Worm (Caenorhabditis elegans) whole organism, young adult: ENCODE data around the gene R02F11.2.

Experiments
- B0035.1 ChIP-seq: sonication (generic microtip); optimal IDR thresholded peaks from 2 replicates; lab custom pipeline; 2016; ENCODE audit warnings: missing genetic modification characterization, mild to moderate bottlenecking, missing compliant biosample characterization, missing genotype, missing genetic modification reagents
- B0336.3 ChIP-seq: fragments of 200-800 bp; sonication (Bioruptor generic); IDR thresholded peaks from 2 replicates; pipeline ENCODE4 v1.3.6; 2022; ENCODE audit warnings: missing genetic modification characterization, missing compliant biosample characterization
- F10E7.11 ChIP-seq: sonication (generic microtip); optimal IDR thresholded peaks from 2 replicates; lab custom pipeline; 2017; ENCODE audit warnings: mild to moderate bottlenecking, missing genetic modification characterization, moderate library complexity, missing compliant biosample characterization
- F33H1.4 ChIP-seq: fragments of 200-800 bp; sonication (Bioruptor generic); IDR thresholded peaks from 2 replicates; pipeline ENCODE4 v1.3.6; 2022; ENCODE audit warnings: missing genetic modification reagents, missing genetic modification characterization, missing compliant biosample characterization
- K11D2.4 ChIP-seq: fragments of 200-800 bp; sonication (Bioruptor generic); IDR thresholded peaks from 2 replicates; pipeline ENCODE4 v1.3.6; 2022; ENCODE audit warnings: missing genetic modification reagents, missing genetic modification characterization, missing compliant biosample characterization
- K12H6.12 ChIP-seq: fragments of 200-800 bp; sonication (Bioruptor generic); optimal IDR thresholded peaks from 2 replicates; lab custom pipeline; 2018; ENCODE audit warnings: mild to moderate bottlenecking, missing genetic modification characterization, missing compliant biosample characterization
- Y56A3A.18 ChIP-seq: fragments of 200-800 bp; sonication (Bioruptor generic); IDR thresholded peaks from 2 replicates; pipeline ENCODE4 v1.3.6; 2022; ENCODE audit warnings: missing genetic modification reagents, missing genetic modification characterization, missing compliant biosample characterization
- akir-1 ChIP-seq: fragments of 200-800 bp; sonication (Bioruptor generic); optimal IDR thresholded peaks from 2 replicates; lab custom pipeline; 2018; ENCODE audit warnings: mild to moderate bottlenecking, missing genetic modification characterization, moderate library complexity, missing compliant biosample characterization
- aptf-2 ChIP-seq: fragments of 200-800 bp; sonication (Bioruptor generic); conservative IDR thresholded peaks from 2 replicates; pipeline ENCODE4 v1.3.6; 2022; ENCODE audit warnings: missing genetic modification reagents, missing genetic modification characterization, missing compliant biosample characterization
- aptf-3 ChIP-seq: fragments of 200-800 bp; sonication (Bioruptor generic); IDR thresholded peaks from 2 replicates; pipeline ENCODE4 v1.3.6; 2022; ENCODE audit warnings: missing genetic modification characterization, missing compliant biosample characterization
- athp-1 ChIP-seq: sonication (generic microtip); optimal IDR thresholded peaks from 2 replicates; lab custom pipeline; 2017; ENCODE audit warnings: mild to moderate bottlenecking, missing genetic modification characterization, missing compliant biosample characterization
- attf-3 ChIP-seq: fragments of 200-800 bp; sonication (Bioruptor generic); conservative IDR thresholded peaks from 2 replicates; pipeline ENCODE4 v1.3.6; 2022; ENCODE audit warnings: missing genetic modification reagents, missing genetic modification characterization, missing compliant biosample characterization
- bed-1 ChIP-seq: fragments of 200-800 bp; sonication (Bioruptor generic); IDR thresholded peaks from 2 replicates; pipeline ENCODE4 v1.3.6; 2022; ENCODE audit warnings: missing genetic modification reagents, missing genetic modification characterization, missing compliant biosample characterization
- bed-2 ChIP-seq: fragments of 200-800 bp; sonication (Bioruptor generic); IDR thresholded peaks from 2 replicates; pipeline ENCODE4 v1.3.6; 2022; ENCODE audit warnings: missing genetic modification reagents, missing genetic modification characterization, missing compliant biosample characterization
- ccch-3 ChIP-seq: fragments of 200-800 bp; sonication (Bioruptor generic); optimal IDR thresholded peaks from 2 replicates; lab custom pipeline; 2018; ENCODE audit warnings: mild to moderate bottlenecking, missing genetic modification characterization, missing compliant biosample characterization
- cebp-2 ChIP-seq: fragments of 200-800 bp; sonication (Bioruptor generic); IDR thresholded peaks from 2 replicates; pipeline ENCODE4 v1.3.6; 2022; ENCODE audit warnings: missing genetic modification characterization, missing compliant biosample characterization
- chd-7 ChIP-seq: sonication (generic microtip); optimal IDR thresholded peaks from 2 replicates; lab custom pipeline; 2016; ENCODE audit warnings: mild to moderate bottlenecking, missing genetic modification characterization, moderate library complexity, missing compliant biosample characterization
- dpff-1 ChIP-seq: sonication (generic microtip); optimal IDR thresholded peaks from 2 replicates; lab custom pipeline; 2017; ENCODE audit warnings: mild to moderate bottlenecking, missing genetic modification characterization, missing compliant biosample characterization
- efl-1 ChIP-seq: fragments of 150-350 bp; optimal IDR thresholded peaks from 2 replicates; lab custom pipeline; 2014; ENCODE audit warnings: missing biosample characterization, missing genetic modification reagents, missing genetic modification characterization
- egl-44 ChIP-seq: fragments of 200-800 bp; sonication (Bioruptor generic); IDR thresholded peaks from 2 replicates; pipeline ENCODE4 v1.3.6; 2022; ENCODE audit warnings: missing genetic modification reagents, missing genetic modification characterization, missing compliant biosample characterization
- hlh-26 ChIP-seq: fragments of 200-800 bp; sonication (Bioruptor generic); conservative IDR thresholded peaks from 2 replicates; pipeline ENCODE4 v1.3.6; 2022; ENCODE audit warnings: missing genetic modification reagents, missing genetic modification characterization, missing compliant biosample characterization
- hmg-20 ChIP-seq: fragments of 200-800 bp; sonication (Bioruptor generic); IDR thresholded peaks from 2 replicates; pipeline ENCODE4 v1.3.6; 2022; ENCODE audit warnings: missing genetic modification reagents, missing genetic modification characterization, missing compliant biosample characterization
- lag-1 ChIP-seq: fragments of 200-800 bp; sonication (Bioruptor generic); IDR thresholded peaks from 2 replicates; pipeline ENCODE4 v1.3.6; 2022; ENCODE audit warnings: missing genetic modification reagents, missing genetic modification characterization, missing compliant biosample characterization
- let-526 ChIP-seq: fragments of 200-800 bp; sonication (Bioruptor generic); IDR thresholded peaks from 2 replicates; pipeline ENCODE4 v1.3.6; 2022; ENCODE audit warnings: missing genetic modification reagents, missing genetic modification characterization, missing compliant biosample characterization
- lin-54 ChIP-seq: fragments of 200-800 bp; sonication (Bioruptor generic); optimal IDR thresholded peaks from 2 replicates; lab custom pipeline; 2018; ENCODE audit warnings: mild to moderate bottlenecking, missing genetic modification characterization, missing compliant biosample characterization
- lsl-1 ChIP-seq: fragments of 200-800 bp; sonication (Bioruptor generic); optimal IDR thresholded peaks from 2 replicates; lab custom pipeline; 2018; ENCODE audit warnings: mild to moderate bottlenecking, missing genetic modification characterization, moderate library complexity, missing compliant biosample characterization
- madf-8 ChIP-seq: fragments of 200-800 bp; sonication (Bioruptor generic); conservative IDR thresholded peaks from 2 replicates; pipeline ENCODE4 v1.3.6; 2022; ENCODE audit warnings: missing genetic modification reagents, missing genetic modification characterization, missing compliant biosample characterization
- mcd-1 ChIP-seq: fragments of 200-800 bp; sonication (Bioruptor generic); IDR thresholded peaks from 2 replicates; pipeline ENCODE4 v1.3.6; 2022; ENCODE audit warnings: missing genetic modification reagents, missing genetic modification characterization, missing compliant biosample characterization
- mes-4 ChIP-seq: sonication (generic microtip); optimal IDR thresholded peaks from 2 replicates; lab custom pipeline; 2016; ENCODE audit warnings: missing genotype, missing genetic modification characterization, missing compliant biosample characterization
- mxl-1 ChIP-seq: sonication (generic microtip); optimal IDR thresholded peaks from 2 replicates; lab custom pipeline; 2016; ENCODE audit warnings: missing genetic modification characterization, missing compliant biosample characterization
- nfyb-1 ChIP-seq: fragments of 200-800 bp; sonication (Bioruptor generic); IDR thresholded peaks from 2 replicates; pipeline ENCODE4 v1.3.6; 2022; ENCODE audit warnings: missing genetic modification reagents, missing genetic modification characterization, missing compliant biosample characterization
- nhr-120 ChIP-seq: fragments of 200-800 bp; sonication (Bioruptor generic); IDR thresholded peaks from 2 replicates; pipeline ENCODE4 v1.3.6; 2022; ENCODE audit warnings: missing genetic modification characterization, missing compliant biosample characterization
- repo-1 ChIP-seq: sonication (generic microtip); optimal IDR thresholded peaks from 2 replicates; lab custom pipeline; 2017; ENCODE audit warnings: mild to moderate bottlenecking, missing genetic modification characterization, missing compliant biosample characterization
- rpc-1 ChIP-seq, 2 experiments: fragments of 150-350 bp in 1 of 2; sonication (generic microtip) in 1 of 2; optimal IDR thresholded peaks; 2 replicates each; lab custom pipeline; 2014 to 2018; ENCODE audit warnings: missing biosample characterization in 1 of 2, missing genetic modification characterization in 1 of 2, missing genetic modification reagents in 1 of 2, missing genotype in 1 of 2
- sea-2 ChIP-seq: fragments of 200-800 bp; sonication (Bioruptor generic); IDR thresholded peaks from 2 replicates; pipeline ENCODE4 v1.3.6; 2022; ENCODE audit warnings: missing genetic modification characterization, missing compliant biosample characterization
- snpc-1.3 ChIP-seq: sonication (generic microtip); optimal IDR thresholded peaks from 2 replicates; lab custom pipeline; 2017; ENCODE audit warnings: missing genetic modification characterization, mild to moderate bottlenecking, missing compliant biosample characterization, antibody characterized with exemption, moderate library complexity, missing genotype, missing genetic modification reagents; ENCODE audit not compliant: insufficient read depth
- snpc-3.4 ChIP-seq: sonication (generic microtip); optimal IDR thresholded peaks from 2 replicates; lab custom pipeline; 2017; ENCODE audit warnings: missing genetic modification characterization, mild to moderate bottlenecking, missing compliant biosample characterization, antibody characterized with exemption, moderate library complexity, missing genotype, missing genetic modification reagents
- somi-1 ChIP-seq: fragments of 200-800 bp; sonication (Bioruptor generic); optimal IDR thresholded peaks from 2 replicates; lab custom pipeline; 2018; ENCODE audit warnings: mild to moderate bottlenecking, missing genetic modification characterization, missing compliant biosample characterization
- ztf-18 ChIP-seq: sonication (generic microtip); optimal IDR thresholded peaks from 2 replicates; lab custom pipeline; 2016; ENCODE audit warnings: missing genotype, mild to moderate bottlenecking, missing genetic modification characterization, missing compliant biosample characterization
- ztf-26 ChIP-seq: sonication (generic microtip); optimal IDR thresholded peaks from 2 replicates; lab custom pipeline; 2017; ENCODE audit warnings: missing genetic modification characterization, missing compliant biosample characterization

Gene R02F11.2

DNA sequence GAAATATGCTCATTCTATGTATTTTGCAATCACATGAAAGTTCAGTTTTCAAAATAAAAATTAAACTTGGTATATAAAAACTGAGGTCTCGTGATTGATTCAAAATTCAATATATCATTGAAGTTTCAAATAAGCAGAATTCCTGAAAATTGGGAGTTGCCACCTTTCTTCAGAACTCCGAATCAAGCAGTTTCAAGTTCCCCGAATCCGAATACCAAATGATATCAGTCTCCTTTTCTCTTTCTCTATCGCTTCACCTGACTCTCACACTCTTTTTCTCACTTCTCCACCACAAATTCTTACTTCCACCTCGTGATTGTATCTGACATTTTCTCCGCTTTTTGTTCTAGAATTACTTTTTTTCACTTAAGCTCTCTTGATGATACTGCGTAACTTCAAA, at the start of gene R02F11.2:
Gene R02F11.2 (plus strand): TSS at position 292 of the 400 bp plus-strand sequence.
- TF ChIP-seq B0336.3, result no peak
- no peak for TF ChIP-seq ztf-26 (tag; lab: Kevin White, UChicago)
- no peak for TF ChIP-seq chd-7 (tag; lab: Kevin White, UChicago)
- no peak for TF ChIP-seq lsl-1 (GFP tag; lab: Kevin White, UChicago)
- no peak for TF ChIP-seq mcd-1 (GFP tag; lab: Robert Waterston, UW)
- TF ChIP-seq ztf-18, result no peak
- TF ChIP-seq mxl-1 (tag; lab: Kevin White, UChicago), result no peak
- TF ChIP-seq akir-1 (GFP tag; lab: Kevin White, UChicago), result no peak
- TF ChIP-seq attf-3 (GFP tag; lab: Robert Waterston, UW), result no peak
- TF ChIP-seq snpc-1.3 (tag; lab: Kevin White, UChicago), result no peak
- no peak for TF ChIP-seq bed-1 (GFP tag; lab: Robert Waterston, UW)
- TF ChIP-seq K11D2.4 (GFP tag; lab: Robert Waterston, UW), result no peak
- TF ChIP-seq bed-2 (GFP tag; lab: Robert Waterston, UW), result no peak
- no peak for TF ChIP-seq dpff-1 (tag; lab: Kevin White, UChicago)
- no peak for TF ChIP-seq K12H6.12
- no peak for TF ChIP-seq snpc-3.4 (tag; lab: Kevin White, UChicago)
- no peak for TF ChIP-seq nfyb-1 (GFP tag; lab: Robert Waterston, UW)
- TF ChIP-seq mes-4 (tag; lab: Kevin White, UChicago), result no peak
- no peak for TF ChIP-seq hlh-26

DNA sequence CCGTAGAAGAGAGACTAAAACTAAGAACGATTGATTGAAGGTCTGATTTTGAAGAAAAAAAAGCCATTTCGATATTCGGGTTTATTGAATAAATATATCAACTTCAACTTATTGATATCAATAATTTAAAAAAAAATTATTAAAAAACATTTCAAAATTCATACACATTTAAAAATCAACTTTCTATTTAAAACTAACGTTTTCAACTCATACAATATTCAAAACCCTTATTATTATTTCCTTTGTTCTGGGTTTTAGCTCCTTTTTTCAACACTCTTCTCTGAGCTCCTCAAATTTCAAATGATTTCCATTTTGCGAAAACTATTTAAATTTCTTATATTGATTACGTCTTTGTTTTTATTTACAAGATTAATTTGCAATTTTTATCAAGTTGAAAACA, 49.1 kb upstream of the R02F11.2 start, which contains the start of gene C18G1.7:
Gene C18G1.7 (plus strand): TSS at position 301 of the 400 bp plus-strand sequence.
- TF ChIP-seq lin-54 (GFP tag; lab: Kevin White, UChicago), result no peak
- no peak for TF ChIP-seq F33H1.4 (GFP tag; lab: Robert Waterston, UW)
- TF ChIP-seq rpc-1 (optimal IDR thresholded peaks at IDR 0.05; lab: Kevin White, UChicago), result no peak
- TF ChIP-seq rpc-1 (tag; optimal IDR thresholded peaks at IDR 0.05; lab: Kevin White, UChicago), result no peak
- TF ChIP-seq efl-1 (GFP tag; lab: Kevin White, UChicago), result no peak
- no peak for TF ChIP-seq egl-44
- TF ChIP-seq Y56A3A.18 (GFP tag; lab: Robert Waterston, UW), result no peak
- TF ChIP-seq athp-1 (tag; lab: Kevin White, UChicago), result no peak
- no peak for TF ChIP-seq aptf-2 (GFP tag; lab: Robert Waterston, UW)
- no peak for TF ChIP-seq somi-1
- no peak for TF ChIP-seq ztf-18
- no peak for TF ChIP-seq nhr-120 (GFP tag; lab: Robert Waterston, UW)
- no peak for TF ChIP-seq madf-8
- TF ChIP-seq let-526 (GFP tag; lab: Robert Waterston, UW), result no peak

DNA sequence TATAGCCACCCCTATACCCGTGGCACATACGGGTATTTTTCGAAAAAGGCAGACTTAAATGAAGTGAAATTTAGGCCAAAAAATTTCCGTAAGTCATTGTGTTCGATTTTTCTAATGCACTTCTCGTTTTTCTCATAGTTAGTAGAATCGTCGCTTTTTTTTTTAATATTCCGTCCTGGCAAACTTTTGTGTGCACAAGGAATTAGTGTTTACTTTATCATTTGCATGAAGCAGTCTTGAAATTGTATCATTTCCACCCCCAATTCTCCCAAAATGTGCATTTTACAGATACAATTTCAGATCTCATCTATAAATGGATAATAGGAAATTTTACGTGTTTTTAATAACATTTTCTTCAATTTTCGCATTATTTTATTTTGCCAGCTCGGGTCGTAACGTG, 44.1 kb upstream of the R02F11.2 start, which contains the start of gene C18G1.6:
Gene C18G1.6 (plus strand): TSS at position 301 of the 400 bp plus-strand sequence.
- TF ChIP-seq cebp-2, result no peak
- no peak for TF ChIP-seq madf-8
- no peak for TF ChIP-seq repo-1
- TF ChIP-seq rpc-1 (optimal IDR thresholded peaks at IDR 0.05; lab: Kevin White, UChicago), result no peak
- no peak for TF ChIP-seq rpc-1 (tag; optimal IDR thresholded peaks at IDR 0.05; lab: Kevin White, UChicago)
- TF ChIP-seq aptf-3 (GFP tag; lab: Robert Waterston, UW), result no peak
- no peak for TF ChIP-seq lag-1 (GFP tag; lab: Robert Waterston, UW)
- no peak for TF ChIP-seq somi-1
- no peak for TF ChIP-seq sea-2 (GFP tag; lab: Robert Waterston, UW)
- TF ChIP-seq chd-7 (tag; lab: Kevin White, UChicago), result no peak
- TF ChIP-seq hmg-20 (GFP tag; lab: Robert Waterston, UW), result no peak
- no peak for TF ChIP-seq B0035.1
- TF ChIP-seq F10E7.11, result no peak
- no peak for TF ChIP-seq ccch-3 (GFP tag; lab: Kevin White, UChicago)
- no peak for TF ChIP-seq mxl-1 (tag; lab: Kevin White, UChicago)
